Worm (Caenorhabditis elegans): ENCODE data around the gene ZK488.6.

DNA sequence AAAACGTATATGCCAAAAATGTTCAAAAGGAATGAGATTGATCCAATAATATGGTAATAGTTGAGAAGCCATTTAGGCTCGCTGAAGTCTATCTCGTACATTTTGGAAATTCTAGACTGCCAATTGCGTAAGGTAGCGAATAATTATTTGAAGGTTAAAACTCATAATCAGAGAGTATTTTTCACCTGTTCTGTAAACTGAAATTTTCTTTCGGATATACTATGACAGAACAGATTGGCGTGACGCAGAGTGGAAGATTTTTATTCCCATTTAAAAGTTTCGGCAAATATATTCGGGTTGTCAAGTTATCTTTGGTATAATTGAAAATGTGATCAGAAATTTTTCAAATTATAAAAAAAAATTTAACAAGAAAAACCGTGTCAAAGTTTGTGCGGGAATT lies 22.2 kb upstream of the ZK488.6 start, which contains the start of gene sri-72:
- no peak for TF ChIP-seq nhr-76 (tag; optimal IDR thresholded peaks at IDR 0.05)
- TF ChIP-seq elt-1 (tag; optimal IDR thresholded peaks at IDR 0.05; ENCODE audit: borderline replicate concordance, insufficient read depth): no peak
- TF ChIP-seq sem-2 (GFP tag; optimal IDR thresholded peaks at IDR 0.05): no peak
- TF ChIP-seq nhr-237 (tag; optimal IDR thresholded peaks at IDR 0.05): no peak
- TF ChIP-seq nhr-12 (tag; optimal IDR thresholded peaks at IDR 0.05): no peak
- TF ChIP-seq unc-120 (tag; optimal IDR thresholded peaks at IDR 0.05; ENCODE audit: poor library complexity, severe bottlenecking): no peak
- TF ChIP-seq lsy-2 (tag; optimal IDR thresholded peaks at IDR 0.05): no peak
- no peak for TF ChIP-seq ceh-83 (GFP tag; optimal IDR thresholded peaks at IDR 0.05)
- TF ChIP-seq mls-2 (tag; optimal IDR thresholded peaks at IDR 0.05): no peak
- TF ChIP-seq snpc-4 (tag; optimal IDR thresholded peaks at IDR 0.05): no peak
- no peak for TF ChIP-seq elt-3 (tag; optimal IDR thresholded peaks at IDR 0.05)
- no peak for TF ChIP-seq zip-8 (tag; optimal IDR thresholded peaks at IDR 0.05)
- no peak for TF ChIP-seq blmp-1 (tag; optimal IDR thresholded peaks at IDR 0.05)

Measured in whole organism, mixed stage, embryonic.